Worm (Caenorhabditis elegans): ENCODE data around the gene cyp-13A12.

DNA sequence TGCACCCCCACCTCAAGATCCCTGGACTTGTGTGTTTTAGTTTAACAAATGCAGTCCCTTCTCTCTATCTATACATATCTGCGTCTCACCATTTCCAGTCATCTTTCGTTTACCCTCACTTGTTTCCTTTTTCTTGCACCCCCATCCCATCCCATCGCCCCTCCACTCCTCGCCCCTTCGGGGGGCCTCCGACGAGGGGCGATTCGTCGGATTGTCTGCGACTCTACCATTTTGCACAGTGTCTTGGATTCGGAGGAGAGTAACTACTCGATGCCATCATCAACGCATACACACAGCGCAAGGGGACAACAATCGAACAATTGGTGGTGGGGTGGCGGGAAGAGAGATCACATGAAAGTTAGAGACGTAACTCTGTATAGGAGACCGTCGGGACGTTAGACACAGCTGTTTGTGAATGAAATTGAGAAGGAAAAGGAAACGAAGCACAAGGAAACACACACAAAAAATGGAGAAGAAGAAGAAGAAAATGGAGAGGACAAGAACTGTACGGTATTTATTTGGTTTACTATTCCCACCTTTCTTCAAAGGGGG, 38.1 kb downstream of the cyp-13A12 start:
- peak; percentile 63 for TF ChIP-seq W03F9.2 (tag; optimal IDR thresholded peaks at IDR 0.05)
- peak; percentile 39 for TF ChIP-seq dao-5 (tag; optimal IDR thresholded peaks at IDR 0.05)

Measured in whole organism, L4/young adult.